Worm (Caenorhabditis elegans) whole organism, mixed stage, embryonic: ENCODE measurements around the gene H12I19.115.

Experiments
- mab-5 ChIP-seq: fragments of 150-350 bp; optimal IDR thresholded peaks from 2 replicates; lab custom pipeline; 2014; ENCODE audit warnings: missing biosample characterization, missing genetic modification characterization
- nhr-237 ChIP-seq: fragments of 150-350 bp; optimal IDR thresholded peaks from 2 replicates; lab custom pipeline; 2014; ENCODE audit warnings: missing biosample characterization, missing genetic modification characterization
- sem-2 ChIP-seq: fragments of 200-800 bp; sonication (Bioruptor generic); optimal IDR thresholded peaks from 2 replicates; lab custom pipeline; 2018; ENCODE audit warnings: mild to moderate bottlenecking, missing genetic modification characterization, missing compliant biosample characterization
- snpc-4 ChIP-seq: fragments of 150-350 bp; optimal IDR thresholded peaks from 2 replicates; lab custom pipeline; 2014; ENCODE audit warnings: missing biosample characterization, missing genetic modification characterization
- unc-120 ChIP-seq: sonication (generic microtip); optimal IDR thresholded peaks from 2 replicates; lab custom pipeline; 2017; ENCODE audit warnings: missing genetic modification characterization, missing compliant biosample characterization; ENCODE audit not compliant: poor library complexity, severe bottlenecking
- unc-62 ChIP-seq: fragments of 150-350 bp; optimal IDR thresholded peaks from 2 replicates; lab custom pipeline; 2014; ENCODE audit warnings: missing biosample characterization, missing genetic modification reagents, missing genetic modification characterization
- ztf-11 ChIP-seq: fragments of 150-350 bp; optimal IDR thresholded peaks from 2 replicates; lab custom pipeline; 2014; ENCODE audit warnings: missing biosample characterization, missing genetic modification characterization

ce11 chrIV:14103054-14103453 lies 24.6 kb downstream of the H12I19.115 start, which contains the start of gene F52B11.5:
- TF ChIP-seq sem-2 (GFP tag; lab: Kevin White, UChicago) = no peak
- TF ChIP-seq unc-120 (tag; lab: Kevin White, UChicago) = no peak
- no peak for TF ChIP-seq ztf-11 (tag; lab: Kevin White, UChicago)
- TF ChIP-seq snpc-4 (tag; lab: Kevin White, UChicago) = no peak
- TF ChIP-seq unc-62 (GFP tag; lab: Kevin White, UChicago) = no peak
- no peak for TF ChIP-seq mab-5 (tag; lab: Kevin White, UChicago)
- no peak for TF ChIP-seq nhr-237 (tag; lab: Kevin White, UChicago)
